Worm (Caenorhabditis elegans) whole organism, L4/young adult: ENCODE results near the gene K02E10.7.
A peak's percentile ranks its signal among the peaks of the same experiment; 100 is the strongest.

Source experiments
- W03F9.2 ChIP-seq: fragments of 150-350 bp; optimal IDR thresholded peaks from 2 replicates; lab custom pipeline; 2014; ENCODE audit warnings: missing biosample characterization, missing genetic modification characterization
- dao-5 ChIP-seq: sonication (generic microtip); optimal IDR thresholded peaks from 2 replicates; lab custom pipeline; 2016; ENCODE audit warnings: missing genotype, missing genetic modification characterization, moderate library complexity, missing compliant biosample characterization
- him-1 ChIP-seq: sonication (generic microtip); optimal IDR thresholded peaks from 2 replicates; lab custom pipeline; 2016; ENCODE audit warnings: missing genotype, missing genetic modification reagents, missing genetic modification characterization, missing compliant biosample characterization

K02E10.7 gene

ce11 chrX:2527194-2527593, 18.8 kb upstream of the K02E10.7 start:
- no peak for TF ChIP-seq dao-5 (tag; lab: Kevin White, UChicago)
- TF ChIP-seq him-1 (tag; lab: Kevin White, UChicago): no peak
- TF ChIP-seq W03F9.2 (tag; lab: Kevin White, UChicago): no peak

- no peak for TF ChIP-seq him-1 (tag; lab: Kevin White, UChicago)
- no peak for TF ChIP-seq dao-5 (tag; lab: Kevin White, UChicago)
- no peak for TF ChIP-seq W03F9.2 (tag; lab: Kevin White, UChicago)
These were observed 17.7 kb upstream of the K02E10.7 start for ce11 chrX:2526078-2526477.

ce11 chrX:2522658-2523057, 14.3 kb upstream of the K02E10.7 start:
- no peak for TF ChIP-seq dao-5 (tag; lab: Kevin White, UChicago)
- no peak for TF ChIP-seq W03F9.2 (tag; lab: Kevin White, UChicago)
- no peak for TF ChIP-seq him-1 (tag; lab: Kevin White, UChicago)

- TF ChIP-seq dao-5 (tag; lab: Kevin White, UChicago) (no peak), W03F9.2 (tag; lab: Kevin White, UChicago) (no peak), him-1 (tag; lab: Kevin White, UChicago) (no peak)
These were observed 12.1 kb upstream of the K02E10.7 start for ce11 chrX:2520461-2520860.

- no peak for TF ChIP-seq him-1 (tag; lab: Kevin White, UChicago)
These were observed 8.8 kb upstream of the K02E10.7 start for ce11 chrX:2516949-2517696.

- TF ChIP-seq him-1 (tag; lab: Kevin White, UChicago) (no peak), dao-5 (tag; lab: Kevin White, UChicago) (no peak), W03F9.2 (tag; lab: Kevin White, UChicago) (no peak)
These were observed 6.9 kb upstream of the K02E10.7 start, which contains the start of gene syg-1 for ce11 chrX:2515224-2515623. Gene syg-1 (minus strand): TSS chrX:2515324.

- TF ChIP-seq W03F9.2 (tag; lab: Kevin White, UChicago): no peak
- TF ChIP-seq dao-5 (tag; lab: Kevin White, UChicago): no peak
- no peak for TF ChIP-seq him-1 (tag; lab: Kevin White, UChicago)
These were observed 5.4 kb upstream of the K02E10.7 start for ce11 chrX:2513667-2514198.

- TF ChIP-seq W03F9.2 (tag; lab: Kevin White, UChicago): no peak
- TF ChIP-seq him-1 (tag; lab: Kevin White, UChicago): no peak
These were observed 1.6 kb downstream of the K02E10.7 start for ce11 chrX:2506738-2507137.

ce11 chrX:2497816-2498215, 10.5 kb downstream of the K02E10.7 start:
- TF ChIP-seq dao-5 (tag; lab: Kevin White, UChicago): no peak
- TF ChIP-seq W03F9.2 (tag; lab: Kevin White, UChicago): no peak
- TF ChIP-seq him-1 (tag; lab: Kevin White, UChicago): no peak

ce11 chrX:2495865-2496314, 12.5 kb downstream of the K02E10.7 start, which contains the start of gene rabr-1:
Gene rabr-1 (plus strand): TSS chrX:2496180.
- TF ChIP-seq him-1 (tag; lab: Kevin White, UChicago): no peak
- no peak for TF ChIP-seq dao-5 (tag; lab: Kevin White, UChicago)
- no peak for TF ChIP-seq W03F9.2 (tag; lab: Kevin White, UChicago)

ce11 chrX:2494296-2494695, 14.1 kb downstream of the K02E10.7 start:
- TF ChIP-seq him-1 (tag; lab: Kevin White, UChicago) (no peak), W03F9.2 (tag; lab: Kevin White, UChicago) (no peak), dao-5 (tag; lab: Kevin White, UChicago) (no peak)

- TF ChIP-seq him-1 (tag; lab: Kevin White, UChicago) (no peak), W03F9.2 (tag; lab: Kevin White, UChicago) (no peak), dao-5 (tag; lab: Kevin White, UChicago) (no peak)
These were observed 14.7 kb downstream of the K02E10.7 start for ce11 chrX:2493586-2494175.

- TF ChIP-seq W03F9.2 (tag; lab: Kevin White, UChicago) (no peak), him-1 (tag; lab: Kevin White, UChicago) (peak; percentile 47)
These were observed 19.7 kb downstream of the K02E10.7 start, which contains the start of gene hid-1 for ce11 chrX:2488526-2489098. Gene hid-1 (plus strand): TSS chrX:2489048.
